Worm (Caenorhabditis elegans) whole organism, midembryonic: ENCODE measurements around the gene C24G6.8.

Experiments used
- T22C8.4 ChIP-seq: fragments of 200-800 bp; sonication (Bioruptor generic); IDR thresholded peaks from 2 replicates; pipeline ENCODE4 v1.3.6; 2022; ENCODE audit warnings: missing genetic modification characterization, missing compliant biosample characterization
- cog-1 ChIP-seq: sonication (generic microtip); optimal IDR thresholded peaks from 2 replicates; lab custom pipeline; 2016; ENCODE audit warnings: missing genetic modification characterization, missing compliant biosample characterization
- flt-1 ChIP-seq: fragments of 200-800 bp; sonication (Bioruptor generic); IDR thresholded peaks from 2 replicates; pipeline ENCODE4 v1.3.6; 2022; ENCODE audit warnings: missing genetic modification characterization, missing compliant biosample characterization
- klf-2 ChIP-seq: fragments of 200-800 bp; sonication (Bioruptor generic); conservative IDR thresholded peaks from 2 replicates; pipeline ENCODE4 v1.3.6; 2022; ENCODE audit warnings: missing genetic modification reagents, missing genetic modification characterization, missing compliant biosample characterization
- med-1 ChIP-seq: sonication (generic microtip); optimal IDR thresholded peaks from 2 replicates; lab custom pipeline; 2017; ENCODE audit warnings: missing genetic modification characterization, mild to moderate bottlenecking, missing compliant biosample characterization, antibody characterized with exemption, missing genetic modification reagents; ENCODE audit not compliant: insufficient read depth
- ref-1 ChIP-seq: fragments of 200-800 bp; sonication (Bioruptor generic); conservative IDR thresholded peaks from 2 replicates; pipeline ENCODE4 v1.3.6; 2022; ENCODE audit warnings: missing genetic modification reagents, missing genetic modification characterization, missing compliant biosample characterization
- tab-1 ChIP-seq: fragments of 200-800 bp; sonication (Bioruptor generic); IDR thresholded peaks from 2 replicates; pipeline ENCODE4 v1.3.6; 2022; ENCODE audit warnings: missing genetic modification characterization, missing compliant biosample characterization
- ztf-23 ChIP-seq: fragments of 200-800 bp; sonication (Bioruptor generic); IDR thresholded peaks from 2 replicates; pipeline ENCODE4 v1.3.6; 2022; ENCODE audit warnings: missing genetic modification reagents, missing genetic modification characterization, missing compliant biosample characterization
- ztf-29 ChIP-seq: fragments of 200-800 bp; sonication (Bioruptor generic); IDR thresholded peaks from 2 replicates; pipeline ENCODE4 v1.3.6; 2022; ENCODE audit warnings: missing genetic modification reagents, missing genetic modification characterization, missing compliant biosample characterization

C24G6.8 gene

DNA sequence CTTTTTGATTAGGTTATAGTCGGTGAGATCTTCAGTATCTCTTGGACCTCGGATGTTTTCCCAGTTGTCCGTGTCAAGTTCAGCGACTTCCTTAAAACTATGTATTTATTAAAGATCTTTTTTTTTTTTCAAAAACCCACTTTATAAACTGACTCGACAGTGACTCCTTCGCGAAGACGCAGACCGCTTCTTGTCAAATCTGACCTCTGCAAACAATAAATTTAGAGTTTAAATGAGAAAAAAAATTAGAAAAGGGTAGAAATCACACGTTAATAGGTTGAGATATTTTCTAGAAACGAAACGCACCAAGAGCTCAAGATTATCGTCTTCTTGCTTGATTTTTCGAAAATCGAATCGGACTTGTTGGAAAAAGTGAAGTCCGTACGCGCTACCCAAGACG lies at the start of gene C24G6.8:
C24G6.8 (minus strand) TSS at position 101 of the 400 bp plus-strand sequence.
- TF ChIP-seq ztf-29 (GFP tag; lab: Robert Waterston, UW) (no peak), tab-1 (GFP tag; lab: Robert Waterston, UW) (no peak), ref-1 (no peak), klf-2 (GFP tag; lab: Robert Waterston, UW) (no peak), cog-1 (no peak), T22C8.4 (GFP tag; lab: Robert Waterston, UW) (no peak), flt-1 (no peak)

DNA sequence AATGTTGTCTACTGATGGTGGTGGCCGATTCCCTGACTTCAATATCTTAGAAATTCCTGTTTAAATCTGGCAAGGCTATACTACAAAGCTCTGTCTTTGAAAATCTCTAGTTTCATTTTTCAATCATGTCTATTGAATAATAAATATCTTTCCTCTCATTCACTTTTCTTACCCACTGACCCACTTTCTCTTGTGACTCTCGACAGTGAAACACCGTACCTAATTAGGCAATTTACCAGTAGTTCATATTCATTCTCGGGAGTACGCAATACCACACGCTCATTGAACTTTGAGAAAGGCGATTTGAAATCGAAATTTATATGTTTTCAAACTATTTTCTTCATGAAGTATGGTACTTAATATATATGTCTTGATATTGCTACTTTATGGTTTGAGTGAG lies 49.2 kb upstream of the C24G6.8 start, which contains the start of gene CD4.11:
CD4.11 (plus strand) TSS at position 301 of the 400 bp plus-strand sequence.
- TF ChIP-seq cog-1: no peak
- TF ChIP-seq tab-1 (GFP tag; lab: Robert Waterston, UW): no peak
- no peak for TF ChIP-seq klf-2 (GFP tag; lab: Robert Waterston, UW)
- no peak for TF ChIP-seq ztf-23
- no peak for TF ChIP-seq med-1
- no peak for TF ChIP-seq flt-1
- no peak for TF ChIP-seq ztf-29 (GFP tag; lab: Robert Waterston, UW)
- no peak for TF ChIP-seq ref-1
- TF ChIP-seq T22C8.4 (GFP tag; lab: Robert Waterston, UW): no peak

DNA sequence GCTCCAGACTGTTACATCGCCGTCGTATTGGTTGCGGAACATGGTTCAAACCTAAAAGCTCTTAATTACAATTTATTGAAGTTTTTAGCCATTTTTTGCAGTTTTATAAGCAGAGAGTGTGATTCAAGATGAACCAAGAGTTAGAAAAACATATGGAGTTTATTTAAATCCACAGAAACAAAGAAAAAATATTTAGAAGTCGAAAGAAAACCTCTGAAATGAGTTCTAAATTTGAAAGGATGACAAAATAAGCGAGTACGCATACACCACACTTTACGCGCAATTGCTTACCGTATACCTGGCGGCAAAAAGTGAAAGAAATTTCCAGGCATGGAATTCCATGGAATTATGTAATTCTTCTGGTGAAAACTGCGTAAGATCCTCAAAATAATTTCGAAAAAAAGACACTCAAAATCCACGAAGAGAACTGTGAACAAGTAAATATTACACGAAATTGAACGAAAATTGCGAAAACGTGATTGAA lies 48.7 kb upstream of the C24G6.8 start, which contains the start of gene pas-6:
pas-6 (minus strand) TSS at position 51 of the 484 bp plus-strand sequence.
- no peak for TF ChIP-seq T22C8.4 (GFP tag; lab: Robert Waterston, UW)
- no peak for TF ChIP-seq flt-1
- no peak for TF ChIP-seq ref-1
- TF ChIP-seq ztf-23: no peak
- TF ChIP-seq tab-1 (GFP tag; lab: Robert Waterston, UW): no peak
- TF ChIP-seq med-1: no peak

DNA sequence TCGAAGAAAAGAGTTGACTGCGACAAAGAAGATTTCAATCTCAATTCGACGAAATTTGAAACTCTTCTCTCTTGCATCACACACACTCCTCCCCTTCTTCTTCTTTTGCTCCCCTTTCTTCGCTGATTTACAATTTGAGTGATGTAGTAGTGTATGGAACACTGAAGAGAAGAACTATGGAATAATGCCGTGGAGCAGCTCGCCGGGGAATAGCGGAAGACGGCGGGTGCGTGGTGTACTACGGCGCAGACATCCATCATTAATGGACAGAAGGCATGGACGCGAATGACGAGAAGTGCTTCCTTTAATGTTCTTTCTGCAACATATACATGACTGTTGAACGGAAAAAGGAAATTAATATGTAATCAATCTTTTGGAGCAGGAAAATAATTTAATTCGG lies 47.2 kb upstream of the C24G6.8 start:
- no peak for TF ChIP-seq ref-1
- no peak for TF ChIP-seq ztf-29 (GFP tag; lab: Robert Waterston, UW)
- no peak for TF ChIP-seq T22C8.4 (GFP tag; lab: Robert Waterston, UW)
- no peak for TF ChIP-seq cog-1
- no peak for TF ChIP-seq klf-2 (GFP tag; lab: Robert Waterston, UW)
- no peak for TF ChIP-seq med-1
- no peak for TF ChIP-seq tab-1 (GFP tag; lab: Robert Waterston, UW)
- TF ChIP-seq ztf-23: no peak
- no peak for TF ChIP-seq flt-1

DNA sequence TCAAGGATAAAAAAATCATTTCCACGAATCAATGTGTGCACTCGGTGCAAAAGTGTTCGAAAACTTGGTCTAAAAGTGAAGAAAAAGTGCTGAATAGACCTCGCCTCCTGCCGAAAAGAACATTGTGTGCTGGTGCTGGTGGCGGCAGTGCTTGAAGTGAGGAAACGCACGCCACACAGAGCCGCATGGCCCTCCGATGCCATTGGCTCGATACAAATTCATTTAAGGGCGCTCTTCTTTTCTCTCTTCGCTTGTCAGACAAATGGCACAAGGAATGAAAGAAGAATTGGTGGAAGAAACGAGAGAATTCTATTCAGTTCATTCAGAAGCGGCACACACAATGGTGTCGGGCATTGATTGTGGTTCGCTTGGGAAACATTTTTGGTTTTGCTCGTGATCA lies 46.6 kb upstream of the C24G6.8 start:
- TF ChIP-seq klf-2 (GFP tag; lab: Robert Waterston, UW) (no peak), ztf-29 (GFP tag; lab: Robert Waterston, UW) (no peak), cog-1 (no peak), flt-1 (no peak), tab-1 (GFP tag; lab: Robert Waterston, UW) (no peak), T22C8.4 (GFP tag; lab: Robert Waterston, UW) (no peak), ztf-23 (no peak), ref-1 (no peak), med-1 (no peak)

DNA sequence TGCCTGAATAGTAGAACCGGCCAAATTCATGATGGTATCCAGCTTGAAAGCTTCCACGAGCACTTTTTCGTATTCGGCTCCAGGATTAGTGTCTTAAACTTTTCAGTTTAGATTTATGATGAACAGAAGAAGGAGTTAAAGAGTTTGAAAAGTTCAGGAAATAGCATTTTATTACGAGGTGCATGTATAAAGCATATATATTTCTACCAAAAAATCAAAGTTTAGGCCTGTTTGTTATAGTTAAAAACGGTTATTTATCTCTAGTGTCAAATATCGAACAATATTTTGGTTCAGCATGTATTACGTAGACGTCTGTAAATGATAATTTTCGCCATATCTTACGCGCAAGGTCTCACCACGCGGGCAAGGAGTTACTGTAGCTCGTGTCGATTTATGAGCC lies 45.6 kb upstream of the C24G6.8 start, which contains the start of gene klc-2:
klc-2 (minus strand) TSS at position 101 of the 400 bp plus-strand sequence.
- TF ChIP-seq ztf-29 (GFP tag; lab: Robert Waterston, UW) (no peak), T22C8.4 (GFP tag; lab: Robert Waterston, UW) (no peak), ztf-23 (no peak), tab-1 (GFP tag; lab: Robert Waterston, UW) (no peak), cog-1 (no peak), flt-1 (no peak), ref-1 (no peak)

DNA sequence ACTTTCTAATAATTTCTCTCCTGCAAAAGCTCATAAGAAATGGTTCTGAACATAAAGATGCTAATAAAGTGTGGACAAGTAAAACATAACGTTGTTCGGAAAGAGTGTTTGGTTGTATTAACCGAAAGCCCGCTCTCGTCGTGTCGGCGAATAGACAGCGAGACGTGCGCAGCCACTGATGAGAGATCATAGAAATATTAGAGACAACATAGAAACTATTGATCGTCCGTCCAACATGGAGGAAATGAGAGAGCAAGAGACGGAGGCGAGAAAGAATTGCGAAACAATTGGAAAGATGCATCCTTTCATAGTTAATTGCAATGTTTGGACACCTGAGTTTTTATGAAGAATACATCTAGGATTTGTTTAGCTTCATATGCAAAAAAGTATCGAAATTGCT lies 44.8 kb upstream of the C24G6.8 start:
- TF ChIP-seq ztf-23: no peak
- no peak for TF ChIP-seq ref-1
- TF ChIP-seq cog-1: peak; percentile 73
- peak; percentile 79 for TF ChIP-seq T22C8.4 (GFP tag; lab: Robert Waterston, UW)
- no peak for TF ChIP-seq flt-1
- 0 out of 2 replicates have a peak, but pooled peaks have one; percentile 19 for TF ChIP-seq ztf-29 (GFP tag; lab: Robert Waterston, UW)

DNA sequence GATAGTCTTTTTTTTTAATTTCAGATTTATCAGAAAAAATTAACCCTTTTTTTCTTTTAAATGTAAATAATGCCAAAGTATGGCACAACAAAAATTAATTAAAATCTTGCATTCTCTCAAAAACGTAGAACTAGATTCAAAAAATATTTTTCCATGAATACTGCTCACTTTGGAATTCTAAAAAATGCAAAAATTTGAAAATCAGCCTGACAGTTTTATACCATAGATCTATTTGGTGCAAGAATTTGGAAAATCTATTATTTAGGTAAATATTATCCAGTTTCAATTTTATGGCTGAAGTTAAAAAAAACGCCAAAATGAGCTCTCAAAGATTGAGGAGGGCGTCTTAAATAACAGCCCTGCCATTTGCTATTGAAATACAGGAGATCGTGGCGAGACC lies 44.0 kb upstream of the C24G6.8 start:
- no peak for TF ChIP-seq ztf-29 (GFP tag; lab: Robert Waterston, UW)
- TF ChIP-seq med-1: no peak
- no peak for TF ChIP-seq tab-1 (GFP tag; lab: Robert Waterston, UW)
- TF ChIP-seq T22C8.4 (GFP tag; lab: Robert Waterston, UW): no peak
- TF ChIP-seq ztf-23: no peak
- no peak for TF ChIP-seq klf-2 (GFP tag; lab: Robert Waterston, UW)
- TF ChIP-seq cog-1: no peak
- no peak for TF ChIP-seq flt-1
- no peak for TF ChIP-seq ref-1

DNA sequence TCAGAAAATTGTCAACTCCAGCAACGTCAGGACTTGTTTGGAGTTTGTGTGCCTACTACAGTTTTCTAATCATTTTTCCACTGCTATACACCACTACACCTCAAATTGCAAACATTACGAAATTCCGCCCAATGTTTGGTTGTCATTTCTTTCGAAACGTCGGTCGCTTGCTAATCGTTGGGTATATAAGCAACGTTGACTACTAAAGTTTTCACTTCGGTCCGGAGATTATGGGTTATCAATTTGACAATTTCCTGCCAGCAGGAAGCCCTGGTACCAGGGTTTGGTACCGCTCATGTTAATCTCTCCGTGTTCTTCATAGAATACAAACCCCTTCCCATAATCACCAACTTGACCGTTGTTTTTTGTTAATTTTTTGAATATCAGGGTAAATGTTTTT lies 40.3 kb upstream of the C24G6.8 start:
- TF ChIP-seq cog-1 (no peak), med-1 (no peak), flt-1 (no peak), ztf-23 (no peak), klf-2 (GFP tag; lab: Robert Waterston, UW) (no peak), tab-1 (GFP tag; lab: Robert Waterston, UW) (no peak), ref-1 (no peak), ztf-29 (GFP tag; lab: Robert Waterston, UW) (no peak), T22C8.4 (GFP tag; lab: Robert Waterston, UW) (no peak)

DNA sequence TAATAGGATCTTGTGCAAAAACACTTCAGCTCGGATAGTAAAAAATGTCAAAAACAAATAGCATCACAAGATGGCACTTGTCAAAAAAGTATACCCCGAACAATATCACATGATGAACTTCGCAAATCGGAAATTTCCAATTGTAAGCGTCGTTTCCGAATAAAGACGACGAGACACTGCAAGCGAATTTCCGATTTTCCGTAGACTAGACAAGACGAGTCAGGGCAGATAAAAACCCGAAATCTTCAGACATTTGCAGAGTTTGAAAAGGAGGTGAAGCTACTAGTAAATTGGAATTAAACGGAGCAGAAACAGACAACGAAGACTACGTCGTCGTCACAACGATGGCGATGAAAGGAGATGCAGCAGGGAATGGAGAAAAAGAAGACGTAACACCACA lies 36.0 kb upstream of the C24G6.8 start:
- no peak for TF ChIP-seq med-1
- no peak for TF ChIP-seq cog-1
- TF ChIP-seq tab-1 (GFP tag; lab: Robert Waterston, UW): no peak
- no peak for TF ChIP-seq ztf-23
- TF ChIP-seq flt-1: no peak
- TF ChIP-seq ztf-29 (GFP tag; lab: Robert Waterston, UW): no peak
- TF ChIP-seq ref-1: no peak
- TF ChIP-seq T22C8.4 (GFP tag; lab: Robert Waterston, UW): no peak
- TF ChIP-seq klf-2 (GFP tag; lab: Robert Waterston, UW): no peak

DNA sequence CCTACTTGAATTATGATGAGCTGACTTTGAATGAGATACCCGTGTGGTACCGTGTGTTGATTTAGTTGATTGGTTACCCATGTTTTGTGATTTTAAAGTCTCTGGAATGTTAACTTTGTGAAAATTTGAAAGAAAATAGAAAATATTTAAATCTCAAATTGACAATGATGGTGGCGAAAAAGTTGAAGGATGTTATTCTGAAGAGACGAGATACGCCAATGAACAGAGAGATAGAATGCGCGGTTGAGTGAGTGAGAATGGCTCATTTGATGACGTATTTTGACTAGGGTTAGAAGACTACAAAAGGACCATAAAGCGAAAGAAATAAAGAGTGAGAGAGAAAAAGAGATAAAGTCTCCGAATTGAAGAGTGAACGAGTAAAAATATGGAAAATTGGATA lies 34.8 kb upstream of the C24G6.8 start, which contains the start of gene glb-6:
glb-6 (minus strand) TSS at position 101 of the 400 bp plus-strand sequence.
- TF ChIP-seq tab-1 (GFP tag; lab: Robert Waterston, UW): no peak
- TF ChIP-seq ztf-29 (GFP tag; lab: Robert Waterston, UW): no peak
- TF ChIP-seq med-1: no peak
- TF ChIP-seq T22C8.4 (GFP tag; lab: Robert Waterston, UW): no peak
- TF ChIP-seq ref-1: no peak
